Worm (Caenorhabditis elegans) whole organism, L4 larva: Measurements from ENCODE around the gene B0198.3.

Experiments used
- R02D3.7 ChIP-seq: fragments of 150-350 bp; sonication (generic microtip); optimal IDR thresholded peaks from 3 replicates; lab custom pipeline; 2014; ENCODE audit warnings: missing biosample characterization, missing genetic modification characterization
- aha-1 ChIP-seq: fragments of 150-350 bp; peaks from one replicate; lab custom pipeline; 2014; ENCODE audit warnings: missing biosample characterization, missing genetic modification characterization
- ceh-62 ChIP-seq: sonication (generic microtip); optimal IDR thresholded peaks from 2 replicates; lab custom pipeline; 2017; ENCODE audit warnings: missing biosample characterization, missing genetic modification characterization
- hmg-1.1 ChIP-seq: fragments of 200-800 bp; sonication (Bioruptor generic); IDR thresholded peaks from 2 replicates; pipeline ENCODE4 v1.3.6; 2022; ENCODE audit warnings: missing genetic modification reagents, missing genetic modification characterization, missing compliant biosample characterization
- lin-15B ChIP-seq: fragments of 150-350 bp; sonication (generic microtip); optimal IDR thresholded peaks from 3 replicates; lab custom pipeline; 2014; ENCODE audit warnings: missing biosample characterization, missing genetic modification characterization
- nhr-237 ChIP-seq: sonication (generic microtip); optimal IDR thresholded peaks from 2 replicates; lab custom pipeline; 2017; ENCODE audit warnings: missing biosample characterization, missing genetic modification characterization
- spr-3 ChIP-seq: fragments of 200-800 bp; sonication (Bioruptor generic); optimal IDR thresholded peaks from 2 replicates; lab custom pipeline; 2018; ENCODE audit warnings: mild to moderate bottlenecking, missing genetic modification characterization, missing compliant biosample characterization
- unc-39 ChIP-seq: sonication (generic microtip); optimal IDR thresholded peaks from 2 replicates; lab custom pipeline; 2017; ENCODE audit warnings: missing biosample characterization, missing genetic modification characterization
- ztf-11 ChIP-seq: fragments of 150-350 bp; optimal IDR thresholded peaks from 2 replicates; lab custom pipeline; 2014; ENCODE audit warnings: missing biosample characterization, missing genetic modification characterization

DNA sequence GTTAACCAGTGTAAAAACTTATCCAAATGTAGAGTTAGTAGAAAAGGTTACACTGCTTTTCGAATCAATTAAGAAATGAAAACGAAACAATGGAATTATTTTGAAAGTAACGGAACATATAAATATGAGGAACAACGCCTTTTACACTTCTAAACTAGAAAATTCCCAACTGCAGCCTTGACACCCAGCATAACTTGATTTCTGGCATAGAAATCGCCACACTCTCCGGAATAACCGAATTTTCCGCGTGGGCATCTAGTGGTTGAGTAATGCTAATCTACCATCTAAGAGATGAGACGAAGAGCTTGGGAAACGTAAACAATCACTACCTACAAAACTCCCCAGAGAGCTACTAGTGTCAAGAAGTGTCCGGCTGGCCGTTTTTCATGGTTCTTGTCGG, 24.4 kb upstream of the B0198.3 start:
- TF ChIP-seq R02D3.7 (tag; lab: Kevin White, UChicago) (no peak), nhr-237 (no peak), spr-3 (no peak), ceh-62 (tag; lab: Kevin White, UChicago) (no peak), ztf-11 (tag; lab: Kevin White, UChicago) (no peak), unc-39 (no peak), hmg-1.1 (GFP tag; lab: Robert Waterston, UW) (no peak), lin-15B (no peak), aha-1 (tag; lab: Kevin White, UChicago) (no peak)
